Worm (Caenorhabditis elegans): ENCODE measurements around the gene T28A8.3.
A peak's percentile ranks its signal among the peaks of the same experiment; 100 is the strongest.

T28A8.3 gene

DNA sequence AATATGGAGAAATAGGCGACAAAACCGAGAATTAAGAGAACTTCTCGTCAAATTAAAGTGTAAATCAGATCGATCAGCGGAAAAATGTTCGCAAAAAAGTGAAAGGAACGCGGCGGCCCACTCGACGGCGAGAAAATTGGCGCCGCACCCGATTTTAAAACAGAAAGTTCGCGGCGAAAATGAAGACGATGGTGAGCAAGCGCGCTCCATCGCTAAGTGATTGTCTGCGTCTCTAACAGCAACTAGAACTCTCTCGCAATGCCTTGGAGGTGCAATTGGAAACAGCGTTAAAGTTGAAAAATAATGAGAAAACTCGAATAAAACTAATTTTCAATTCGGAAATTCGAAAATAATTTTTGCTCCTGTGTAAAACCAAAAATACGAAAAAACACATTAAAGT lies 24.2 kb downstream of the T28A8.3 start:
- peak; percentile 86 for TF ChIP-seq efl-1 (GFP tag; optimal IDR thresholded peaks at IDR 0.05)
- TF ChIP-seq F33H1.4 (GFP tag; IDR thresholded peaks at IDR 0.05) = peak; percentile 64
- TF ChIP-seq tbp1 (GFP tag; optimal IDR thresholded peaks at IDR 0.05) = peak; percentile 45
- peak; percentile 40 for TF ChIP-seq ceh-27 (GFP tag; optimal IDR thresholded peaks at IDR 0.05)
- TF ChIP-seq snpc-1.1 (tag; optimal IDR thresholded peaks at IDR 0.05; ENCODE audit: insufficient read depth) = no peak
- TF ChIP-seq mcd-1 (GFP tag; IDR thresholded peaks at IDR 0.05) = peak; percentile 95
- TF ChIP-seq F49E8.2 (tag; optimal IDR thresholded peaks at IDR 0.05; ENCODE audit: insufficient read depth) = peak; percentile 20
- TF ChIP-seq madf-3 (GFP tag; IDR thresholded peaks at IDR 0.05) = 0 out of 2 replicates have a peak, but pooled peaks have one; percentile 25
- TF ChIP-seq Y56A3A.18 (GFP tag; IDR thresholded peaks at IDR 0.05) = no peak
- peak; percentile 84 for TF ChIP-seq hsf-1 (GFP tag; IDR thresholded peaks at IDR 0.05)
- TF ChIP-seq F55B11.4 (tag; optimal IDR thresholded peaks at IDR 0.05; ENCODE audit: borderline replicate concordance, insufficient read depth) = no peak
- TF ChIP-seq madf-6 (GFP tag; IDR thresholded peaks at IDR 0.05) = peak; percentile 93
- TF ChIP-seq rpc-1 (optimal IDR thresholded peaks at IDR 0.05) = no peak
- TF ChIP-seq rpc-1 (tag; optimal IDR thresholded peaks at IDR 0.05) = no peak
- TF ChIP-seq Y53F4B.3 (GFP tag; IDR thresholded peaks at IDR 0.05) = no peak
- TF ChIP-seq ztf-28 (GFP tag; IDR thresholded peaks at IDR 0.05) = no peak
- TF ChIP-seq mes-4 (tag; optimal IDR thresholded peaks at IDR 0.05) = no peak
- peak; percentile 67 for TF ChIP-seq dox-1 (GFP tag; IDR thresholded peaks at IDR 0.05)
- TF ChIP-seq dpl-1 (GFP tag; optimal IDR thresholded peaks at IDR 0.05) = peak; percentile 71
- TF ChIP-seq ceh-91 (GFP tag; IDR thresholded peaks at IDR 0.05) = peak; percentile 84
- peak; percentile 40 for TF ChIP-seq tlf-1 (GFP tag; optimal IDR thresholded peaks at IDR 0.05)
- TF ChIP-seq ekl-4 (GFP tag; IDR thresholded peaks at IDR 0.05) = peak; percentile 73; the same call in 1 of the 2 replicates
- TF ChIP-seq B0336.3 (GFP tag; IDR thresholded peaks at IDR 0.05) = 0 out of 2 replicates have a peak, but pooled peaks have one; percentile 42
- TF ChIP-seq F23B12.7 (tag; optimal IDR thresholded peaks at IDR 0.05; ENCODE audit: insufficient read depth) = peak; percentile 6
- TF ChIP-seq ztf-3 (GFP tag; optimal IDR thresholded peaks at IDR 0.05) = no peak
- TF ChIP-seq snpc-3.4 (tag; optimal IDR thresholded peaks at IDR 0.05) = peak; percentile 14
- peak; percentile 71; the same call in 1 of the 2 replicates for TF ChIP-seq pbrm-1 (GFP tag; IDR thresholded peaks at IDR 0.05)
- TF ChIP-seq B0035.1 (tag; optimal IDR thresholded peaks at IDR 0.05) = no peak
- TF ChIP-seq lsl-1 (GFP tag; optimal IDR thresholded peaks at IDR 0.05) = peak; percentile 52
- TF ChIP-seq ztf-25 (GFP tag; IDR thresholded peaks at IDR 0.05) = no peak
- TF ChIP-seq hrde-1 (tag; optimal IDR thresholded peaks at IDR 0.05; ENCODE audit: borderline replicate concordance) = no peak
- TF ChIP-seq Y95B8A.8 (GFP tag; IDR thresholded peaks at IDR 0.05) = 0 out of 2 replicates have a peak, but pooled peaks have one; percentile 69
- peak; percentile 82 for TF ChIP-seq D2030.7 (GFP tag; IDR thresholded peaks at IDR 0.05)
- peak; percentile 70 for TF ChIP-seq xnd-1 (tag; optimal IDR thresholded peaks at IDR 0.05)
- TF ChIP-seq zfh-2 (GFP tag; conservative IDR thresholded peaks at IDR 0.05) = no peak
- TF ChIP-seq ceh-79 (tag; optimal IDR thresholded peaks at IDR 0.05) = no peak
- no peak for TF ChIP-seq ccch-3 (GFP tag; optimal IDR thresholded peaks at IDR 0.05)
- TF ChIP-seq rec-8 (tag; optimal IDR thresholded peaks at IDR 0.05) = no peak
- TF ChIP-seq nhr-120 (GFP tag; IDR thresholded peaks at IDR 0.05) = no peak
- no peak for TF ChIP-seq cebp-1 (GFP tag; IDR thresholded peaks at IDR 0.05)
- peak; percentile 20 for TF ChIP-seq cebp-1 (tag; optimal IDR thresholded peaks at IDR 0.05)
- peak; percentile 63 for TF ChIP-seq lin-54 (GFP tag; optimal IDR thresholded peaks at IDR 0.05)
- TF ChIP-seq madf-8 (GFP tag; conservative IDR thresholded peaks at IDR 0.05) = peak; percentile 83
- TF ChIP-seq Y79H2A.3 (GFP tag; conservative IDR thresholded peaks at IDR 0.05) = no peak
- TF ChIP-seq attf-3 (GFP tag; conservative IDR thresholded peaks at IDR 0.05) = no peak
- TF ChIP-seq nfyb-1 (GFP tag; IDR thresholded peaks at IDR 0.05) = peak; percentile 71
- TF ChIP-seq hmg-1.2 (GFP tag; IDR thresholded peaks at IDR 0.05) = peak; percentile 97
- TF ChIP-seq ceh-100 (GFP tag; IDR thresholded peaks at IDR 0.05) = peak; percentile 21; the same call in 1 of the 2 replicates

Measured in whole organism, young adult.